Worm (Caenorhabditis elegans) whole organism, late embryonic: ENCODE measurements around the gene vit-6.

Experiments
- fax-1 ChIP-seq: sonication (generic microtip); optimal IDR thresholded peaks from 2 replicates; lab custom pipeline; 2016; ENCODE audit warnings: missing genotype, missing genetic modification characterization, missing compliant biosample characterization
- nhr-11 ChIP-seq: fragments of 150-350 bp; optimal IDR thresholded peaks from 2 replicates; lab custom pipeline; 2014; ENCODE audit warnings: missing biosample characterization, missing genetic modification characterization
- pax-1 ChIP-seq: fragments of 150-350 bp; optimal IDR thresholded peaks from 2 replicates; lab custom pipeline; 2014; ENCODE audit warnings: missing biosample characterization, missing genetic modification characterization
- sox-4 ChIP-seq: sonication (generic microtip); optimal IDR thresholded peaks from 2 replicates; lab custom pipeline; 2017; ENCODE audit warnings: mild to moderate bottlenecking, missing genetic modification characterization, inconsistent platforms, missing compliant biosample characterization

DNA sequence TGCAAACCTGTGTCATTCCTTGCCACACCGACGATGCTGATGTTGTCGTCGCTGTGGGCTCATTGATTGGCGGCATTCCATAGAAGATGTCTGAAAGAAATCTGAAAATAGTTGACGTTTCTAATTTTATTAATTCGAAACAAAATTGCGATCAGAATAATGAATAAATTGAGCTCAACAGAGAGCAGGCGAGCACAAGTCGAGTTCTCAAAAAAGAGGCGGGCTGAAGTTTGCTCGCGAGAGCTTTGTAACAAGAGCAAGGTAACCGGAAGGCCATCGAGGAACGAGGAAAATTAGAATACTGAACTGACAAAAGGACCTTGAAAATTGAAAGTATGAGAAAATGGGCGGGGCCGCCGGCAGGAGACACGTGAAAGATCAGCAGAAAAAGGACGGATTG lies 24.5 kb upstream of the vit-6 start, which contains the start of gene nhr-66:
- no peak for TF ChIP-seq sox-4
- no peak for TF ChIP-seq fax-1 (tag; lab: Kevin White, UChicago)
- no peak for TF ChIP-seq nhr-11 (tag; lab: Kevin White, UChicago)
- no peak for TF ChIP-seq pax-1 (tag; lab: Kevin White, UChicago)
